Worm (Caenorhabditis elegans) whole organism, L3 larva: ENCODE results near the gene Y43F4A.1.
A peak's percentile ranks its signal among the peaks of the same experiment; 100 is the strongest.

Experiments used
- ZK546.5 ChIP-seq: sonication (generic microtip); optimal IDR thresholded peaks from 2 replicates; lab custom pipeline; 2017; ENCODE audit warnings: missing biosample characterization, missing genetic modification characterization
- aly-2 ChIP-seq: fragments of 150-350 bp; optimal IDR thresholded peaks from 2 replicates; lab custom pipeline; 2014; ENCODE audit warnings: missing biosample characterization, missing genetic modification characterization
- ama-1 ChIP-seq: fragments of 150-350 bp; optimal IDR thresholded peaks from 2 replicates; lab custom pipeline; 2018
- ceh-28 ChIP-seq: fragments of 150-350 bp; optimal IDR thresholded peaks from 2 replicates; lab custom pipeline; 2014; ENCODE audit warnings: missing biosample characterization, missing genetic modification reagents, missing genetic modification characterization
- ceh-9 ChIP-seq: sonication (generic microtip); optimal IDR thresholded peaks from 2 replicates; lab custom pipeline; 2018; ENCODE audit warnings: missing biosample characterization, missing genetic modification characterization
- daf-12 ChIP-seq: fragments of 150-350 bp; optimal IDR thresholded peaks from 2 replicates; lab custom pipeline; 2014; ENCODE audit warnings: missing biosample characterization, missing genetic modification reagents, missing genetic modification characterization
- elt-1 ChIP-seq: fragments of 150-350 bp; optimal IDR thresholded peaks from 2 replicates; lab custom pipeline; 2014; ENCODE audit warnings: missing biosample characterization, missing genetic modification characterization
- elt-2 ChIP-seq: sonication (generic microtip); optimal IDR thresholded peaks from 2 replicates; lab custom pipeline; 2016; ENCODE audit warnings: missing genetic modification reagents, mild to moderate bottlenecking, missing genetic modification characterization, missing compliant biosample characterization
- elt-3 ChIP-seq, 3 experiments: fragments of 150-350 bp in 1 of 3; sonication (generic microtip) in 2 of 3; optimal IDR thresholded peaks; 2 replicates in 2 of 3; 4 replicates in 1 of 3; lab custom pipeline; 2014 to 2017; ENCODE audit warnings: missing biosample characterization in 3 of 3, missing genetic modification characterization in 3 of 3
- fkh-10 ChIP-seq: sonication (generic microtip); optimal IDR thresholded peaks from 2 replicates; lab custom pipeline; 2017; ENCODE audit warnings: missing biosample characterization, missing genetic modification reagents, missing genetic modification characterization
- hmg-11 ChIP-seq: sonication (generic microtip); optimal IDR thresholded peaks from 2 replicates; lab custom pipeline; 2016; ENCODE audit warnings: missing genetic modification characterization, missing compliant biosample characterization
- jun-1 ChIP-seq: fragments of 150-350 bp; optimal IDR thresholded peaks from 2 replicates; lab custom pipeline; 2014; ENCODE audit warnings: missing biosample characterization, missing genetic modification reagents, missing genetic modification characterization
- lin-15B ChIP-seq: fragments of 150-350 bp; optimal IDR thresholded peaks from 2 replicates; lab custom pipeline; 2014; ENCODE audit warnings: missing biosample characterization, missing genetic modification characterization
- lin-39 ChIP-seq: fragments of 150-350 bp; optimal IDR thresholded peaks from 2 replicates; lab custom pipeline; 2018; ENCODE audit warnings: missing biosample characterization, missing genetic modification reagents, missing genetic modification characterization
- lsy-12 ChIP-seq: sonication (generic microtip); optimal IDR thresholded peaks from 2 replicates; lab custom pipeline; 2016; ENCODE audit warnings: mild to moderate bottlenecking, missing genetic modification characterization, missing compliant biosample characterization
- nfya-1 ChIP-seq: sonication (generic microtip); optimal IDR thresholded peaks from 2 replicates; lab custom pipeline; 2017; ENCODE audit warnings: missing genetic modification characterization, mild to moderate bottlenecking, missing compliant biosample characterization, antibody characterized with exemption, moderate library complexity; ENCODE audit not compliant: insufficient read depth
- nhr-11 ChIP-seq: fragments of 150-350 bp; optimal IDR thresholded peaks from 2 replicates; lab custom pipeline; 2014; ENCODE audit warnings: missing biosample characterization, missing genetic modification characterization
- nhr-12 ChIP-seq: fragments of 150-350 bp; optimal IDR thresholded peaks from 2 replicates; lab custom pipeline; 2014; ENCODE audit warnings: missing biosample characterization, missing genetic modification characterization
- nhr-23 ChIP-seq: fragments of 150-350 bp; optimal IDR thresholded peaks from 2 replicates; lab custom pipeline; 2014; ENCODE audit warnings: missing biosample characterization, missing genetic modification reagents, missing genetic modification characterization
- nhr-237 ChIP-seq: fragments of 150-350 bp; optimal IDR thresholded peaks from 2 replicates; lab custom pipeline; 2014; ENCODE audit warnings: missing biosample characterization, missing genetic modification characterization
- nhr-25 ChIP-seq: sonication (generic microtip); optimal IDR thresholded peaks from 2 replicates; lab custom pipeline; 2017; ENCODE audit warnings: missing biosample characterization, missing genetic modification characterization
- nhr-28 ChIP-seq: fragments of 150-350 bp; optimal IDR thresholded peaks from 2 replicates; lab custom pipeline; 2014; ENCODE audit warnings: missing biosample characterization, missing genetic modification characterization
- nhr-76 ChIP-seq: fragments of 150-350 bp; sonication (generic microtip); optimal IDR thresholded peaks from 5 replicates; lab custom pipeline; 2014; ENCODE audit warnings: missing biosample characterization, missing genetic modification characterization
- nhr-77 ChIP-seq: fragments of 150-350 bp; optimal IDR thresholded peaks from 2 replicates; lab custom pipeline; 2014; ENCODE audit warnings: missing biosample characterization, missing genetic modification characterization
- pha-4 ChIP-seq: fragments of 150-350 bp; optimal IDR thresholded peaks from 2 replicates; lab custom pipeline; 2014; ENCODE audit warnings: missing biosample characterization, missing genetic modification reagents, missing genetic modification characterization
- pqm-1 ChIP-seq: fragments of 150-350 bp; optimal IDR thresholded peaks from 2 replicates; lab custom pipeline; 2017; ENCODE audit warnings: missing biosample characterization, missing genetic modification characterization, inconsistent platforms
- sea-2 ChIP-seq: fragments of 150-350 bp; sonication (generic microtip); optimal IDR thresholded peaks from 4 replicates; lab custom pipeline; 2014; ENCODE audit warnings: missing biosample characterization, missing genetic modification reagents, missing genetic modification characterization
- snpc-4 ChIP-seq: fragments of 150-350 bp; optimal IDR thresholded peaks from 2 replicates; lab custom pipeline; 2014; ENCODE audit warnings: missing biosample characterization, missing genetic modification characterization
- unc-39 ChIP-seq: sonication (generic microtip); optimal IDR thresholded peaks from 4 replicates; lab custom pipeline; 2017; ENCODE audit warnings: missing biosample characterization, missing genetic modification characterization
- unc-62 ChIP-seq: fragments of 150-350 bp; sonication (generic microtip); optimal IDR thresholded peaks from 4 replicates; lab custom pipeline; 2014; ENCODE audit warnings: missing biosample characterization, missing genetic modification reagents, missing genetic modification characterization
- zag-1 ChIP-seq: fragments of 150-350 bp; optimal IDR thresholded peaks from 2 replicates; lab custom pipeline; 2014; ENCODE audit warnings: missing biosample characterization, missing genetic modification characterization
- ztf-11 ChIP-seq: fragments of 150-350 bp; optimal IDR thresholded peaks from 2 replicates; lab custom pipeline; 2014; ENCODE audit warnings: missing biosample characterization, missing genetic modification characterization

Gene Y43F4A.1

ce11 chrIII:13182003-13182402 lies 40.9 kb upstream of the Y43F4A.1 start (continued):
- TF ChIP-seq unc-39 (tag; lab: Kevin White, UChicago) (no peak), nhr-23 (peak; percentile 78)
- TF ChIP-seq, all 47 proteins: peak for 9

DNA sequence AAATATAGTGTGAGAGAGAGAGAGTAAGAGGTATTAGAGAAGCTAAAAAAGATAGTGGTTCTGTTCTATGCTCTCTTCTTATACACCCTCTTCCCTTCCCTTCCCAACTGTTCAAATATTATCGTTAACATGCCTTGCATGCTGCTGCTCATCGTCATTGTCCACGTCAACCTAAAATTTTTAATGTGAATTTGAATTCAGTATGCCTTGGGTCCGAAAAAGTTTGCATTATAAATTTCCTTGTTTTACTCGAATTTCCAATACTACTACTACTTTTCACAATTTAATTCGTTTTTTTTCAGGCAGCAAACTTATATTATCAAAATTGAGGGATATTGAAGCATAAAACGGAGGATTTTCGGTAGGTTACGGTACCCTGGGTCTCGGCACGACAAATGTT lies 35.8 kb upstream of the Y43F4A.1 start, which contains the start of gene gly-5:
gly-5 (plus strand) TSS at position 301 of the 400 bp plus-strand sequence.
- TF ChIP-seq fkh-10 (GFP tag; lab: Kevin White, UChicago): no peak
- TF ChIP-seq nhr-12 (tag; lab: Kevin White, UChicago): no peak
- TF ChIP-seq snpc-4 (tag; lab: Kevin White, UChicago): no peak
- TF ChIP-seq jun-1: no peak
- no peak for TF ChIP-seq ama-1
- no peak for TF ChIP-seq daf-12 (tag; lab: Kevin White, UChicago)
- TF ChIP-seq pha-4 (tag; lab: Kevin White, UChicago): peak; percentile 90
- peak; percentile 43 for TF ChIP-seq pqm-1
- no peak for TF ChIP-seq elt-3 (tag; optimal IDR thresholded peaks at IDR 0.05; lab: Kevin White, UChicago)
- no peak for TF ChIP-seq aly-2 (tag; lab: Kevin White, UChicago)
- no peak for TF ChIP-seq nhr-25 (tag; lab: Kevin White, UChicago)
- TF ChIP-seq elt-2 (tag; lab: Kevin White, UChicago): peak; percentile 38
- TF ChIP-seq, all 47 proteins: peak for 3

DNA sequence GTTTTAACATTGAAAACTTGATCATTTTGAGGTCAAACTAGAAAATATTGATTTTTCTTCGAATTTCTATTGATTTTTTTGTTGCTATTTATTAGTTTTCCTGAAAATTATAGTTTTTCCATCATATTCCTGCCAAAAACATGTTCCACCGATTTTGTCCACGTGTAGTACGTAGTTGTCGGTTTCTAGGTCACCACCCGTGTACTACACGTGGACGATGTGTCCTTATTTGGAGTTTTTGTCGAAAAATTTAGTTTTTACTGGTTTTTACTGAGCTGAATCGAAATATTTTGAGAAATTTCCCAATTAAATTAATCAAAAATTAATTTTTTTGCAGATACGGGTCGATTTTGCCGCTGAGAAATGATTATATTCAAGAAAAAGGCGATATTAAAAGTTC lies 35.1 kb upstream of the Y43F4A.1 start:
- peak; percentile 45 for TF ChIP-seq lin-15B (tag; lab: Kevin White, UChicago)
- TF ChIP-seq sea-2 (GFP tag; lab: Kevin White, UChicago): no peak
- TF ChIP-seq hmg-11 (tag; lab: Kevin White, UChicago): peak; percentile 44
- no peak for TF ChIP-seq lin-39 (tag; lab: Kevin White, UChicago)
- peak; percentile 32 for TF ChIP-seq nhr-23
- no peak for TF ChIP-seq ZK546.5 (tag; lab: Kevin White, UChicago)
- no peak for TF ChIP-seq ceh-9 (tag; lab: Kevin White, UChicago)
- TF ChIP-seq zag-1 (tag; lab: Kevin White, UChicago): no peak
- no peak for TF ChIP-seq ztf-11
- TF ChIP-seq nhr-11: no peak
- TF ChIP-seq ceh-28 (tag; lab: Kevin White, UChicago): peak; percentile 45
- no peak for TF ChIP-seq unc-39 (tag; lab: Kevin White, UChicago)
- no peak for TF ChIP-seq lsy-12 (tag; lab: Kevin White, UChicago)
- TF ChIP-seq elt-1: no peak
- TF ChIP-seq nfya-1 (tag; lab: Kevin White, UChicago): peak; percentile 67
- peak; percentile 54 for TF ChIP-seq pha-4 (tag; lab: Kevin White, UChicago)

- TF ChIP-seq nfya-1 (tag; lab: Kevin White, UChicago) (peak; percentile 88), nhr-23 (no peak)
Observed at ce11 chrIII:13201079-13201478, 21.8 kb upstream of the Y43F4A.1 start.

- TF ChIP-seq nhr-76 (tag; lab: Kevin White, UChicago) (no peak), nfya-1 (tag; lab: Kevin White, UChicago) (peak; percentile 92), ztf-11 (no peak), nhr-237 (no peak), unc-62 (GFP tag; lab: Kevin White, UChicago) (no peak)
Observed at ce11 chrIII:13201901-13202300, 21.0 kb upstream of the Y43F4A.1 start.

ce11 chrIII:13204682-13205081 lies 18.2 kb upstream of the Y43F4A.1 start, which contains the start of gene Y39E4B.11:
Y39E4B.11 (plus strand) TSS chrIII:13204982.
- TF ChIP-seq pqm-1 (no peak), nhr-76 (tag; lab: Kevin White, UChicago) (no peak), nhr-77 (no peak)

DNA sequence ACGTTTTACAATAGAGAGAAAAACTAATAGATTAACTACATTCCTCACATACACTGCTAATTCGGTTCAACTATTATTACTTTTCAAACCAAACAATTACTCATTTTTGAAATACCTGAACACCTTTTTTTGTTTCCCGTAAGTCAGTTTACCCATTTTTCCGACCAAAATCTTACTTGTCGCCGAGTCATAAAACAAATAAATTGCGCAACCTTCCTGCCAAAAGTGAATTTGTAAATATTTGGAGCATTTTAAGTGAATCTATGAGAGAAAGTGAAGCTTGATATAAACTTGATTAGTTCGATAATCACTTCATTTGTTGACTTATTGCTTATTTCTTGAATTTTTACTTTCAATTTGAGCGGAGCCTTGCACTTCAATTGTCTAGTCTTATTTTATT lies 13.9 kb upstream of the Y43F4A.1 start:
- TF ChIP-seq sea-2 (GFP tag; lab: Kevin White, UChicago) (no peak), nhr-28 (no peak), nhr-12 (tag; lab: Kevin White, UChicago) (no peak), pha-4 (tag; lab: Kevin White, UChicago) (peak; percentile 57), unc-62 (GFP tag; lab: Kevin White, UChicago) (no peak), ceh-28 (tag; lab: Kevin White, UChicago) (no peak), ama-1 (no peak), nhr-237 (no peak)
- TF ChIP-seq, all 47 proteins: peak for 1
